Fruit fly (Drosophila melanogaster) whole organism, pupa: ENCODE measurements around the gene CG13599.

Experiments used
- CG10348 ChIP-seq: fragments of 200-800 bp; sonication (Bioruptor generic); IDR thresholded peaks from 2 replicates; pipeline ENCODE4 v1.3.6; 2022; ENCODE audit warnings: missing biosample characterization, missing genetic modification characterization
- CG12605 ChIP-seq: fragments of 200-800 bp; sonication (Bioruptor generic); IDR thresholded peaks from 2 replicates; pipeline ENCODE4 v1.3.6; 2022; ENCODE audit warnings: missing biosample characterization, missing genetic modification characterization
- CG13204 ChIP-seq: fragments of 200-800 bp; sonication (Bioruptor generic); optimal IDR thresholded peaks from 2 replicates; lab custom pipeline; 2018; ENCODE audit warnings: missing biosample characterization, mild to moderate bottlenecking, missing genetic modification characterization, moderate library complexity
- CG14655 ChIP-seq: fragments of 200-800 bp; sonication (Bioruptor generic); optimal IDR thresholded peaks from 3 replicates; lab custom pipeline; 2017; ENCODE audit warnings: mild to moderate bottlenecking, missing biosample characterization, missing genetic modification reagents, missing genetic modification characterization
- CG15710 ChIP-seq: fragments of 200-800 bp; sonication (Bioruptor generic); optimal IDR thresholded peaks from 2 replicates; lab custom pipeline; 2018; ENCODE audit warnings: missing biosample characterization, mild to moderate bottlenecking, missing genetic modification characterization, moderate library complexity
- CG17806 ChIP-seq: fragments of 200-800 bp; sonication (Bioruptor generic); optimal IDR thresholded peaks from 2 replicates; lab custom pipeline; 2018; ENCODE audit warnings: missing biosample characterization, mild to moderate bottlenecking, missing genetic modification characterization, moderate library complexity
- CG32121 ChIP-seq: fragments of 200-800 bp; sonication (Bioruptor generic); IDR thresholded peaks from 2 replicates; pipeline ENCODE4 v1.3.6; 2022; ENCODE audit warnings: missing biosample characterization, missing genetic modification characterization
- CG34367 ChIP-seq: fragments of 200-800 bp; sonication (Bioruptor generic); optimal IDR thresholded peaks from 2 replicates; lab custom pipeline; 2018; ENCODE audit warnings: missing biosample characterization, mild to moderate bottlenecking, missing genetic modification characterization
- CG4496 ChIP-seq: fragments of 200-800 bp; sonication (Bioruptor generic); IDR thresholded peaks from 3 replicates; pipeline ENCODE4 v1.3.6; 2022; ENCODE audit warnings: missing biosample characterization, missing genetic modification characterization
- CG8159 ChIP-seq: fragments of 200-800 bp; sonication (Bioruptor generic); optimal IDR thresholded peaks from 3 replicates; lab custom pipeline; 2018; ENCODE audit warnings: missing biosample characterization, mild to moderate bottlenecking, missing genetic modification characterization, moderate library complexity
- CG8301 ChIP-seq: fragments of 200-800 bp; sonication (Bioruptor generic); optimal IDR thresholded peaks from 2 replicates; lab custom pipeline; 2018; ENCODE audit warnings: missing biosample characterization, mild to moderate bottlenecking, missing genetic modification characterization
- CG9948 ChIP-seq: fragments of 200-800 bp; sonication (Bioruptor generic); optimal IDR thresholded peaks from 2 replicates; lab custom pipeline; 2018; ENCODE audit warnings: missing biosample characterization, mild to moderate bottlenecking, missing genetic modification characterization, moderate library complexity
- D1 ChIP-seq: fragments of 200-800 bp; sonication (Bioruptor generic); optimal IDR thresholded peaks from 2 replicates; lab custom pipeline; 2018; ENCODE audit warnings: missing biosample characterization, mild to moderate bottlenecking, missing genetic modification characterization, moderate library complexity
- EcR ChIP-seq: fragments of 200-800 bp; sonication (Bioruptor generic); optimal IDR thresholded peaks from 3 replicates; lab custom pipeline; 2019; ENCODE audit warnings: missing biosample characterization, missing genetic modification characterization, mild to moderate bottlenecking, moderate library complexity, missing genetic modification reagents
- Ets98B ChIP-seq: fragments of 200-800 bp; sonication (Bioruptor generic); IDR thresholded peaks from 2 replicates; pipeline ENCODE4 v1.3.6; 2022; ENCODE audit warnings: missing biosample characterization, missing genetic modification characterization
- Pif1A ChIP-seq: fragments of 200-800 bp; sonication (Bioruptor generic); optimal IDR thresholded peaks from 3 replicates; lab custom pipeline; 2016; ENCODE audit warnings: missing biosample characterization, missing genetic modification characterization
- Pif1B ChIP-seq: fragments of 200-800 bp; sonication (Bioruptor generic); optimal IDR thresholded peaks from 3 replicates; lab custom pipeline; 2016; ENCODE audit warnings: missing biosample characterization, missing genetic modification characterization
- Snoo ChIP-seq: fragments of 200-800 bp; sonication (Bioruptor generic); optimal IDR thresholded peaks from 3 replicates; lab custom pipeline; 2017; ENCODE audit warnings: missing biosample characterization, mild to moderate bottlenecking, missing genetic modification characterization, inconsistent platforms
- fd96Ca ChIP-seq: fragments of 200-800 bp; sonication (Bioruptor generic); IDR thresholded peaks from 3 replicates; pipeline ENCODE4 v1.3.6; 2022; ENCODE audit warnings: missing biosample characterization, missing genetic modification characterization
- gl ChIP-seq: fragments of 200-800 bp; sonication (Bioruptor generic); optimal IDR thresholded peaks from 2 replicates; lab custom pipeline; 2018; ENCODE audit warnings: missing biosample characterization, mild to moderate bottlenecking, missing genetic modification characterization
- rn ChIP-seq: fragments of 200-800 bp; sonication (Bioruptor generic); IDR thresholded peaks from 2 replicates; pipeline ENCODE4 v1.3.6; 2022; ENCODE audit warnings: missing biosample characterization, missing genetic modification characterization

Gene CG13599

DNA sequence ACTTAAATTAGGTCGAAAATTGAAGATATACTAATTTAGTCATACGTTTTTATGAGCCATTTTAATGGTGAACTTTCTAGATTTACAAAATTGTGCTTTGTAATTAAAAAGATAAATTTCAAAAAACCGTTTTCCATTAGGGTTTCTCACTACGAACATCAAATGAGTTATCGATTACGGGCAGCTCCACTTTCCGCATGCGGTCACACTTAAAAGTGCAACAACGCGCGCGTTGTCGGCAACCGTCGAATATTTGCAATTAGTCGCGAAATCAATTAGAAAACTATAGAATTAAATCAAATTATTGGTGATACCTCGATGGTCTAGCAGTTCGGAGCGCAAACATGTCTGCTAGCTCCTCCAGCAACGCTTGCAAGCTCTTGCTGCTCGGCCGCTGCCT is 7.2 kb upstream of the CG13599 start, which contains the start of gene Ndc1:
Ndc1 (plus strand) TSS at position 200 of the 400 bp plus-strand sequence.
- no peak for TF ChIP-seq rn (GFP tag; lab: Robert Waterston, UW)

DNA sequence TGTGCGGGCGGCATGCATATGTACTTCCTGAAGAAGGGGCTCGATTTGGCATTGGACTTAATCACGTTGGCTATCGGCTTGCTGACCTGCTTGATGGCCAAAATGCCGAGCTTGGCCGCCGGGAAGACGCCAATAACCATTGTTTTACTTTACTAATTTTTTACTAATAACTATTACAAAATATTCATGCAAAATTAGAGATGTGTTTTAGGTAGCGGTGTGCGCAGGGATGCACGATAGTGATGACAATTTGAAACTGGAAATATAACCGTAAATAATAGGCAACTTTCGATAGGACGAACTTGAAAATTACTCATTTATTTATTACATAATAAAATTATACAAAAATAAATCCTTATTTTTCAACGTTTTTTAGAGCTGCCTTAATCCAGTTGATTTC is 4.0 kb upstream of the CG13599 start, which contains the start of gene CG13601:
CG13601 (minus strand) TSS at position 206 of the 400 bp plus-strand sequence.
- TF ChIP-seq gl (no peak), EcR (no peak), CG4496 (0 out of 3 replicates have a peak, but pooled peaks have one; percentile 24), Ets98B (GFP tag; lab: Robert Waterston, UW) (no peak)

DNA sequence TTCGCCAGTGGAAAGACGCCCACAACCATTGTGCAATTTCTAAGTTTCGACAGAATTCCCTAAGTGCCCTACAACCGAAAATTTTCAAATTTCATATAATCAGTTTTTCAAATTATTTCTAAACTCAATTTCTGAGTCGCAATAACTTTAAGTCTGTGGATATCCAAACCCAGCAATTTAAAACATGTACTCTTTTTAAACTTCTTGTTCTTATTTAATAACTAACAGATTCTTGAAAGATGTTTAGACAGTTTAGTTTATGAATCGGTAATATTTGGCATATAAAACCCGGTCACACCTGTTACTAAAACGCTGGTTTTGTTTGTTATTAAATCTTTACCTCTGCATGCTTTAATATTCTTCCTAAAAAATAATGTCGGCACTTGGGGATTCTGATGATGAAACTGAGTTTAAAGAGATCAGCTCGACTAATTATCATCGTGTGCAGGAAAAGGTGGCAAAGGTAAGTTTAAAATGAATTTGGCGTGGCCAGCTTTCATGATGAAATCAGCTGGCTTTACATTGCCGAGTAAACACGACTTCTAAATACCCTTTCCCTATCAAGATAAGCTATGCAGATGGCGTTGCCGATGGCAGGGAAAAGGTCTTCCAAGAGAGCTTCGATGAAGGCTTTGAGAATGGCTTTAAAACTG is 2.4 kb upstream of the CG13599 start, which contains the start of the genes CG43998, CG43999 and CG31142:
CG43998 (minus strand) TSS at position 51 of the 653 bp plus-strand sequence.
CG43999 (minus strand) TSS at position 51 of the 653 bp plus-strand sequence.
CG31142 (plus strand) TSS at position 294 of the 653 bp plus-strand sequence.
- TF ChIP-seq Snoo (peak; percentile 4), CG32121 (GFP tag; lab: Robert Waterston, UW) (no peak), Pif1B (GFP tag; lab: Kevin White, UChicago) (no peak)

DNA sequence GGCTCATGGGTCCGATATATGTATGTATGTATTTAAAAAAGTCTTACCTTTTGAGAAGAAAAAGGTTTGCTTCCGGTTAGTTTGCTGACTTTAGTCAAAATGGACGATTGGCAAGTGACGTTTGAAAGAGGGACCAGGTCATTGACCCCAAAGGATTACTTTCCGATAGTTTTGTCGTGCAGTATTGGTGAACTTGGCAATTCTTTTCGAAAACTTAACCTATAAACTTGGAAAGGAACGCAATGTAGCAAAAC is 1.9 kb downstream of the CG13599 start, which contains the start of gene RpS19b:
RpS19b (minus strand) TSS at position 101 of the 254 bp plus-strand sequence.
- no peak for TF ChIP-seq CG9948 (tag; lab: Kevin White, UChicago)
- TF ChIP-seq Ets98B (GFP tag; lab: Robert Waterston, UW), result no peak
- TF ChIP-seq CG4496, result no peak
- no peak for TF ChIP-seq CG32121 (GFP tag; lab: Robert Waterston, UW)
- TF ChIP-seq EcR, result no peak
- no peak for TF ChIP-seq fd96Ca
- no peak for TF ChIP-seq gl
- no peak for TF ChIP-seq CG8301 (tag; lab: Kevin White, UChicago)
- no peak for TF ChIP-seq CG10348 (GFP tag; lab: Robert Waterston, UW)
- TF ChIP-seq Pif1B (GFP tag; lab: Kevin White, UChicago), result no peak
- no peak for TF ChIP-seq D1 (tag; lab: Kevin White, UChicago)
- TF ChIP-seq CG34367, result no peak

DNA sequence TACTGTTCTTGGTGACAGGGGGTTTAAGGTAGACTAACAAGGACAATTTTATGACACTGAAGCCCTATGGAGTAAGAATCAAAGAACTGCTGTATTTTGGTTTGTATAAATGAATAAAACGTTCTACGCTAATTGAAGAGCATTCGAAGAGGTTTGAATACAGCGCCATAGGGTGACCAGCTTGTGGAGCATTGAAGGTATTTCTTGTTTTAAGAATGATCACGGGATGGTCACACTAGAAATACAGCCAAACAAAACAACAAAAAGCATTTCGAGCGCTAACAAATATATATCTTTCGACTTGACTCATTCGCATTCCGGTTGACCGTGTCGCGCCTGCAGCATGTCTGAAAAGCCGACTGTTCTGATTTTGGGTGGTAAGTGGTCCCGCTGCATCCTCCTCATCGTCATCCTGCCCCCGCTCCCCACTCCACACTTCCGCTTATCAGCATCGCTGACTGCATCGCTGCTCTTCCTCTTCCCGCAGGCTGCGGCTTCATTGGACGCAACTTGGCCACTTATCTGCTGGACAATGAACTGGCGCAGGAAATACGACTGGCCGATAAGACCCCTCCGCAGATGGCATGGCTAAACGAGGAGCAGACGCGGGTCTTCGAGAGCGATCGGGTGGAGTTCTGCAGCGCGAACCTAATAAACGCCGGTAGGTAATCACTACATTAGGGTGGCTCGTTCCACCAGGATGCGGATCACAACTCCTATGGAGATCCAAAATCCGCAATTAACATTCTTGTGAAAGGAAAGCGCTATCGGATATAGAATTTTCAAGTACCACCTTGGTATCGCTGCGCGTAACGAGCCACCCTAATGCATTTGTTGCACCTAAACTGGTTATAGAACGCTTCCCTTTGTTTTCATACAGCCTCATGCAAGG is 2.5 kb downstream of the CG13599 start, which contains the start of gene CG5854:
CG5854 (plus strand) TSS at position 229 of the 892 bp plus-strand sequence.
- peak; percentile 92 for TF ChIP-seq CG17806 (tag; lab: Kevin White, UChicago)
- TF ChIP-seq CG32121 (GFP tag; lab: Robert Waterston, UW), result peak; percentile 96
- TF ChIP-seq CG8159 (tag; lab: Kevin White, UChicago), result peak; percentile 96
- TF ChIP-seq CG9948 (tag; lab: Kevin White, UChicago), result peak; percentile 91
- peak; percentile 99 for TF ChIP-seq Ets98B (GFP tag; lab: Robert Waterston, UW)
- TF ChIP-seq CG12605 (GFP tag; lab: Robert Waterston, UW), result peak; percentile 98
- TF ChIP-seq Pif1B (GFP tag; lab: Kevin White, UChicago), result peak; percentile 97
- peak; percentile 99 for TF ChIP-seq fd96Ca
- TF ChIP-seq CG15710, result peak; percentile 96
- peak; percentile 96 for TF ChIP-seq CG8301 (tag; lab: Kevin White, UChicago)
- TF ChIP-seq CG14655 (GFP tag; lab: Kevin White, UChicago), result peak; percentile 98
- peak; percentile 95 for TF ChIP-seq CG34367
- TF ChIP-seq CG4496, result peak; percentile 99
- TF ChIP-seq Snoo, result peak; percentile 95
- peak; percentile 98 for TF ChIP-seq Pif1A (GFP tag; lab: Kevin White, UChicago)
- TF ChIP-seq rn (GFP tag; lab: Robert Waterston, UW), result peak; percentile 94
- TF ChIP-seq D1 (tag; lab: Kevin White, UChicago), result no peak
- peak; percentile 93 for TF ChIP-seq gl
- TF ChIP-seq EcR, result peak; percentile 98
- TF ChIP-seq CG10348 (GFP tag; lab: Robert Waterston, UW), result peak; percentile 83
- peak; percentile 93 for TF ChIP-seq CG13204

dm6 chr3R:23938564-23939122 is 7.2 kb downstream of the CG13599 start:
- TF ChIP-seq CG13204, result no peak
- no peak for TF ChIP-seq CG17806 (tag; lab: Kevin White, UChicago)
- no peak for TF ChIP-seq rn (GFP tag; lab: Robert Waterston, UW)
- TF ChIP-seq, all 21 proteins: peak for 0
